Worm (Caenorhabditis elegans) whole organism, midembryonic: Measurements from ENCODE around the gene pqn-73.

Source experiments
- cog-1 ChIP-seq: sonication (generic microtip); optimal IDR thresholded peaks from 2 replicates; lab custom pipeline; 2016; ENCODE audit warnings: missing genetic modification characterization, missing compliant biosample characterization
- flt-1 ChIP-seq: fragments of 200-800 bp; sonication (Bioruptor generic); IDR thresholded peaks from 2 replicates; pipeline ENCODE4 v1.3.6; 2022; ENCODE audit warnings: missing genetic modification characterization, missing compliant biosample characterization
- ztf-23 ChIP-seq: fragments of 200-800 bp; sonication (Bioruptor generic); IDR thresholded peaks from 2 replicates; pipeline ENCODE4 v1.3.6; 2022; ENCODE audit warnings: missing genetic modification reagents, missing genetic modification characterization, missing compliant biosample characterization

DNA sequence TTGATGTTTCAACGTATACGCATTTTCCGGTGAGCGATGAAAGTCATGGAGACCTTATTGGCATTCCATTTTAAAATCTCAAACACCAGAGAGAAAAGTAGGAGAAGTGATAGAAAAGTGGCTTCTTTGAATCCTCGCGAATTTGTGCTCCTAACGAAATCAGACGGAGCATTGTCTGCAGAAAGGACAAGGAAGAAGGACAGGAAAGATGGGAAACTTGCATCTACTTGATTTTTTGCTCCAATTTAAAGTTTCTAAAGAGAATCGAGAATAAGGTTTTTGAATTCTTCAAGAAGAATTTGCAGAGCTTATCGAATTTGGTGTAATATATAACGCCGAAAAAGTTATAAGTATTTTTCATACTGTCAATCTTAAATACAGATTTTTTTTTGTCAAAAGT lies 10.6 kb downstream of the pqn-73 start:
- TF ChIP-seq ztf-23 (GFP tag; lab: Robert Waterston, UW) (no peak), flt-1 (GFP tag; lab: Robert Waterston, UW) (no peak), cog-1 (tag; lab: Kevin White, UChicago) (no peak)
